Fruit fly (Drosophila melanogaster) whole organism, pupa: ENCODE data around the gene CG31637.

Experiments used
- CG8301 ChIP-seq: fragments of 200-800 bp; sonication (Bioruptor generic); optimal IDR thresholded peaks from 2 replicates; lab custom pipeline; 2018; ENCODE audit warnings: missing biosample characterization, mild to moderate bottlenecking, missing genetic modification characterization
- D1 ChIP-seq: fragments of 200-800 bp; sonication (Bioruptor generic); optimal IDR thresholded peaks from 2 replicates; lab custom pipeline; 2018; ENCODE audit warnings: missing biosample characterization, mild to moderate bottlenecking, missing genetic modification characterization, moderate library complexity
- Ets98B ChIP-seq: fragments of 200-800 bp; sonication (Bioruptor generic); IDR thresholded peaks from 2 replicates; pipeline ENCODE4 v1.3.6; 2022; ENCODE audit warnings: missing biosample characterization, missing genetic modification characterization
- gl ChIP-seq: fragments of 200-800 bp; sonication (Bioruptor generic); optimal IDR thresholded peaks from 2 replicates; lab custom pipeline; 2018; ENCODE audit warnings: missing biosample characterization, mild to moderate bottlenecking, missing genetic modification characterization

DNA sequence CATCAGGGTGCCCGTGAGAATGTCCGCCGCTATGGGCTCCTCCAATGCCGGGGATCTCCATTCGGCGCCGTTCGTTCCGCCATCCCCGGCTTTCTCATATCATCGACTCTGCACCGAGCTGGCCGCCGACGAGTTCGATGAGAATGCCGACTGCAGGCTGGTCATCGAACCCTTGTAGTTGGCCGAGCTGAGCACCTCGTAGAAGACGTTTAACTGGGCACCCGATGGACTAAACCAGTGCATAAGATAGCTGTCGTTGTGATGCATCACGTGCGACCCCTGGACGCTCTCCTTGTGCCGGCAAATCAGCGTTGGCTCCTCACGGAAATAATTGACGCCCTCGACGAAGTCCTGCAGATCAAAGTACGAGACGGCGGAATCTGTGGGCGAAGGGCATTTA, 48.7 kb upstream of the CG31637 start:
- TF ChIP-seq gl (no peak), Ets98B (no peak), CG8301 (no peak), D1 (no peak)
